Worm (Caenorhabditis elegans) whole organism, young adult: ENCODE data around the gene spp-10.

Source experiments
- B0035.1 ChIP-seq: sonication (generic microtip); optimal IDR thresholded peaks from 2 replicates; lab custom pipeline; 2016; ENCODE audit warnings: missing genetic modification characterization, mild to moderate bottlenecking, missing compliant biosample characterization, missing genotype, missing genetic modification reagents
- C06A6.2 ChIP-seq: fragments of 200-800 bp; sonication (Bioruptor generic); conservative IDR thresholded peaks from 2 replicates; pipeline ENCODE4 v1.3.6; 2022; ENCODE audit warnings: missing genetic modification characterization, missing compliant biosample characterization
- F22D6.2 ChIP-seq: sonication (generic microtip); optimal IDR thresholded peaks from 2 replicates; lab custom pipeline; 2016; ENCODE audit warnings: mild to moderate bottlenecking, missing genetic modification characterization, missing compliant biosample characterization
- F23B12.7 ChIP-seq: sonication (generic microtip); optimal IDR thresholded peaks from 2 replicates; lab custom pipeline; 2017; ENCODE audit warnings: missing genetic modification characterization, mild to moderate bottlenecking, missing compliant biosample characterization, antibody characterized with exemption, moderate library complexity; ENCODE audit not compliant: insufficient read depth
- Y53G8AR.9 ChIP-seq: fragments of 200-800 bp; sonication (Bioruptor generic); conservative IDR thresholded peaks from 2 replicates; pipeline ENCODE4 v1.3.6; 2022; ENCODE audit warnings: missing genetic modification reagents, missing genetic modification characterization, missing compliant biosample characterization
- athp-1 ChIP-seq: sonication (generic microtip); optimal IDR thresholded peaks from 2 replicates; lab custom pipeline; 2017; ENCODE audit warnings: mild to moderate bottlenecking, missing genetic modification characterization, missing compliant biosample characterization
- attf-3 ChIP-seq: fragments of 200-800 bp; sonication (Bioruptor generic); conservative IDR thresholded peaks from 2 replicates; pipeline ENCODE4 v1.3.6; 2022; ENCODE audit warnings: missing genetic modification reagents, missing genetic modification characterization, missing compliant biosample characterization
- attf-6 ChIP-seq: fragments of 200-800 bp; sonication (Bioruptor generic); IDR thresholded peaks from 2 replicates; pipeline ENCODE4 v1.3.6; 2022; ENCODE audit warnings: missing genetic modification reagents, missing genetic modification characterization, missing compliant biosample characterization
- bed-1 ChIP-seq: fragments of 200-800 bp; sonication (Bioruptor generic); IDR thresholded peaks from 2 replicates; pipeline ENCODE4 v1.3.6; 2022; ENCODE audit warnings: missing genetic modification reagents, missing genetic modification characterization, missing compliant biosample characterization
- cebp-1 ChIP-seq, 2 experiments: fragments of 200-800 bp in 1 of 2; sonication (Bioruptor generic) in 1 of 2; sonication (generic microtip) in 1 of 2; IDR thresholded peaks in 1 of 2; optimal IDR thresholded peaks in 1 of 2; 2 replicates each; pipeline versions ENCODE4 v1.3.6 to Lab custom; 2017 to 2022; ENCODE audit warnings: missing compliant biosample characterization in 2 of 2, missing genetic modification characterization in 2 of 2, mild to moderate bottlenecking in 1 of 2, missing genetic modification reagents in 1 of 2, moderate library complexity in 1 of 2
- ceh-27 ChIP-seq: fragments of 200-800 bp; sonication (Bioruptor generic); optimal IDR thresholded peaks from 2 replicates; lab custom pipeline; 2018; ENCODE audit warnings: mild to moderate bottlenecking, missing genetic modification characterization, moderate library complexity, missing compliant biosample characterization
- ceh-58 ChIP-seq: fragments of 200-800 bp; sonication (Bioruptor generic); IDR thresholded peaks from 2 replicates; pipeline ENCODE4 v1.3.6; 2022; ENCODE audit warnings: missing genetic modification characterization, missing compliant biosample characterization
- ceh-91 ChIP-seq: fragments of 200-800 bp; sonication (Bioruptor generic); IDR thresholded peaks from 2 replicates; pipeline ENCODE4 v1.3.6; 2022; ENCODE audit warnings: missing genetic modification reagents, missing genetic modification characterization, missing compliant biosample characterization
- dpff-1 ChIP-seq: sonication (generic microtip); optimal IDR thresholded peaks from 2 replicates; lab custom pipeline; 2017; ENCODE audit warnings: mild to moderate bottlenecking, missing genetic modification characterization, missing compliant biosample characterization
- dpl-1 ChIP-seq: fragments of 150-350 bp; optimal IDR thresholded peaks from 2 replicates; lab custom pipeline; 2014; ENCODE audit warnings: missing biosample characterization, missing genetic modification reagents, missing genetic modification characterization
- egl-44 ChIP-seq: fragments of 200-800 bp; sonication (Bioruptor generic); IDR thresholded peaks from 2 replicates; pipeline ENCODE4 v1.3.6; 2022; ENCODE audit warnings: missing genetic modification reagents, missing genetic modification characterization, missing compliant biosample characterization
- ekl-4 ChIP-seq: fragments of 200-800 bp; sonication (Bioruptor generic); IDR thresholded peaks from 2 replicates; pipeline ENCODE4 v1.3.6; 2022; ENCODE audit warnings: missing genetic modification reagents, missing genetic modification characterization, missing compliant biosample characterization
- fkh-3 ChIP-seq: sonication (generic microtip); optimal IDR thresholded peaks from 2 replicates; lab custom pipeline; 2016; ENCODE audit warnings: mild to moderate bottlenecking, missing genetic modification characterization, missing compliant biosample characterization
- hlh-12 ChIP-seq: sonication (generic microtip); optimal IDR thresholded peaks from 2 replicates; lab custom pipeline; 2016; ENCODE audit warnings: missing genetic modification characterization, missing compliant biosample characterization
- hmg-20 ChIP-seq: fragments of 200-800 bp; sonication (Bioruptor generic); IDR thresholded peaks from 2 replicates; pipeline ENCODE4 v1.3.6; 2022; ENCODE audit warnings: missing genetic modification reagents, missing genetic modification characterization, missing compliant biosample characterization
- lag-1 ChIP-seq: fragments of 200-800 bp; sonication (Bioruptor generic); IDR thresholded peaks from 2 replicates; pipeline ENCODE4 v1.3.6; 2022; ENCODE audit warnings: missing genetic modification reagents, missing genetic modification characterization, missing compliant biosample characterization
- let-607 ChIP-seq, 2 experiments: fragments of 200-800 bp in 1 of 2; sonication (Bioruptor generic) in 1 of 2; sonication (generic microtip) in 1 of 2; optimal IDR thresholded peaks; 2 replicates each; lab custom pipeline; 2016 to 2018; ENCODE audit warnings: mild to moderate bottlenecking in 2 of 2, missing compliant biosample characterization in 2 of 2, missing genetic modification characterization in 2 of 2, moderate library complexity in 2 of 2, missing genotype in 1 of 2
- lin-54 ChIP-seq: fragments of 200-800 bp; sonication (Bioruptor generic); optimal IDR thresholded peaks from 2 replicates; lab custom pipeline; 2018; ENCODE audit warnings: mild to moderate bottlenecking, missing genetic modification characterization, missing compliant biosample characterization
- lir-1 ChIP-seq: fragments of 200-800 bp; sonication (Bioruptor generic); conservative IDR thresholded peaks from 2 replicates; pipeline ENCODE4 v1.3.6; 2022; ENCODE audit warnings: missing genetic modification reagents, missing genetic modification characterization, missing compliant biosample characterization
- lsl-1 ChIP-seq: fragments of 200-800 bp; sonication (Bioruptor generic); optimal IDR thresholded peaks from 2 replicates; lab custom pipeline; 2018; ENCODE audit warnings: mild to moderate bottlenecking, missing genetic modification characterization, moderate library complexity, missing compliant biosample characterization
- madf-6 ChIP-seq: fragments of 200-800 bp; sonication (Bioruptor generic); IDR thresholded peaks from 2 replicates; pipeline ENCODE4 v1.3.6; 2022; ENCODE audit warnings: missing genetic modification reagents, missing genetic modification characterization, missing compliant biosample characterization
- mcd-1 ChIP-seq: fragments of 200-800 bp; sonication (Bioruptor generic); IDR thresholded peaks from 2 replicates; pipeline ENCODE4 v1.3.6; 2022; ENCODE audit warnings: missing genetic modification reagents, missing genetic modification characterization, missing compliant biosample characterization
- nhr-80 ChIP-seq: sonication (generic microtip); optimal IDR thresholded peaks from 2 replicates; lab custom pipeline; 2016; ENCODE audit warnings: missing genetic modification characterization, missing compliant biosample characterization
- nhr-90 ChIP-seq: sonication (generic microtip); optimal IDR thresholded peaks from 2 replicates; lab custom pipeline; 2016; ENCODE audit warnings: missing genotype, mild to moderate bottlenecking, missing genetic modification characterization, missing compliant biosample characterization
- sdz-38 ChIP-seq: sonication (generic microtip); optimal IDR thresholded peaks from 2 replicates; lab custom pipeline; 2016; ENCODE audit warnings: missing genotype, missing genetic modification characterization, missing compliant biosample characterization
- sea-2 ChIP-seq: fragments of 200-800 bp; sonication (Bioruptor generic); IDR thresholded peaks from 2 replicates; pipeline ENCODE4 v1.3.6; 2022; ENCODE audit warnings: missing genetic modification characterization, missing compliant biosample characterization
- tbp1 ChIP-seq: fragments of 200-800 bp; sonication (Bioruptor generic); optimal IDR thresholded peaks from 2 replicates; lab custom pipeline; 2018; ENCODE audit warnings: mild to moderate bottlenecking, missing genetic modification characterization, missing compliant biosample characterization
- unc-62 ChIP-seq: fragments of 150-350 bp; optimal IDR thresholded peaks from 2 replicates; lab custom pipeline; 2014; ENCODE audit warnings: missing biosample characterization, missing genetic modification reagents, missing genetic modification characterization
- zim-3 ChIP-seq: sonication (generic microtip); optimal IDR thresholded peaks from 2 replicates; lab custom pipeline; 2017; ENCODE audit warnings: mild to moderate bottlenecking, missing genetic modification characterization, moderate library complexity, missing compliant biosample characterization
- ztf-18 ChIP-seq: sonication (generic microtip); optimal IDR thresholded peaks from 2 replicates; lab custom pipeline; 2016; ENCODE audit warnings: missing genotype, mild to moderate bottlenecking, missing genetic modification characterization, missing compliant biosample characterization
- ztf-25 ChIP-seq: fragments of 200-800 bp; sonication (Bioruptor generic); IDR thresholded peaks from 2 replicates; pipeline ENCODE4 v1.3.6; 2022; ENCODE audit warnings: missing genetic modification reagents, missing genetic modification characterization, missing compliant biosample characterization
- ztf-28 ChIP-seq: fragments of 200-800 bp; sonication (Bioruptor generic); IDR thresholded peaks from 2 replicates; pipeline ENCODE4 v1.3.6; 2022; ENCODE audit warnings: missing genetic modification reagents, missing genetic modification characterization, missing compliant biosample characterization

Gene spp-10

DNA sequence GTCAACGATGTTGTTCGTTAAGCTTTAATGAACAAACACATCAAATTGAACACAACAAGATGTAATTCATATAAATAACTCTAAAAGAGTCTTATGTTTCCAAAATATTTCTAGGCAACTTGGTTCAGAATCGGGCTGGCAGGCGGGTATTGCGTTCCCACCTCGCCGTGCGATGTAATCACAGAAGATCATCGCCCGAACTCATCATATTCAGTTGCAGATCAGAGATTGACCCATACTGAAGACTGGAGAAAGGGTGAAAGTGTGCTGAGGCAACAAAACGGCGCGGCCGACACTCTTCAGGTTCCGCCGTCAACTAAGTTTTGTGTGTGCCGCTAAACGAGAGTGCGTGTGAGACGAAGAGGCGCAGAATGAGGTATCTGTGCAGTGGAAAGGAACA, 48.5 kb upstream of the spp-10 start (continued):
- peak; percentile 60; the same call in 1 of the 2 replicates for TF ChIP-seq ztf-25 (GFP tag; lab: Robert Waterston, UW)
- TF ChIP-seq lag-1 (GFP tag; lab: Robert Waterston, UW): no peak
- TF ChIP-seq madf-6: peak; percentile 91
- TF ChIP-seq ceh-91 (GFP tag; lab: Robert Waterston, UW): peak; percentile 69
- TF ChIP-seq dpff-1 (tag; lab: Kevin White, UChicago): no peak
- peak; percentile 54; the same call in 1 of the 2 replicates for TF ChIP-seq hmg-20 (GFP tag; lab: Robert Waterston, UW)
- TF ChIP-seq mcd-1 (GFP tag; lab: Robert Waterston, UW): peak; percentile 84
- no peak for TF ChIP-seq dpl-1 (GFP tag; lab: Kevin White, UChicago)
- no peak for TF ChIP-seq zim-3 (tag; lab: Kevin White, UChicago)
- TF ChIP-seq lsl-1: peak; percentile 87
- TF ChIP-seq egl-44 (GFP tag; lab: Robert Waterston, UW): peak; percentile 26; the same call in 1 of the 2 replicates
- peak; percentile 91 for TF ChIP-seq attf-6 (GFP tag; lab: Robert Waterston, UW)
- TF ChIP-seq hlh-12 (tag; lab: Kevin White, UChicago): no peak
- 0 out of 2 replicates have a peak, but pooled peaks have one; percentile 25 for TF ChIP-seq C06A6.2 (GFP tag; lab: Robert Waterston, UW)
- peak; percentile 33 to 72 for TF ChIP-seq let-607 (tag; optimal IDR thresholded peaks at IDR 0.05; lab: Kevin White, UChicago)
- TF ChIP-seq ceh-58: no peak
- peak; percentile 53; the same call in 1 of the 2 replicates for TF ChIP-seq lir-1 (GFP tag; lab: Robert Waterston, UW)
- TF ChIP-seq unc-62 (GFP tag; lab: Kevin White, UChicago): no peak
- no peak for TF ChIP-seq bed-1 (GFP tag; lab: Robert Waterston, UW)
- no peak for TF ChIP-seq cebp-1 (GFP tag; IDR thresholded peaks at IDR 0.05; lab: Robert Waterston, UW)
- TF ChIP-seq cebp-1 (tag; optimal IDR thresholded peaks at IDR 0.05; lab: Kevin White, UChicago): no peak
- TF ChIP-seq ztf-18 (tag; lab: Kevin White, UChicago): peak; percentile 79
- TF ChIP-seq athp-1 (tag; lab: Kevin White, UChicago): peak; percentile 58
- TF ChIP-seq ztf-28 (GFP tag; lab: Robert Waterston, UW): peak; percentile 40; the same call in 1 of the 2 replicates
- TF ChIP-seq lin-54: peak; percentile 85
- TF ChIP-seq nhr-80: peak; percentile 82
- TF ChIP-seq tbp1 (GFP tag; lab: Kevin White, UChicago): peak; percentile 83
- peak; percentile 95 for TF ChIP-seq ekl-4
- peak; percentile 25 for TF ChIP-seq nhr-90 (tag; lab: Kevin White, UChicago)
- TF ChIP-seq B0035.1: peak; percentile 34
- TF ChIP-seq sea-2: no peak
- TF ChIP-seq ceh-27 (GFP tag; lab: Kevin White, UChicago): no peak
- peak; percentile 65 for TF ChIP-seq attf-3
- peak; percentile 63 for TF ChIP-seq F23B12.7 (tag; lab: Kevin White, UChicago)
- TF ChIP-seq fkh-3 (tag; lab: Kevin White, UChicago): peak; percentile 59
- no peak for TF ChIP-seq sdz-38 (tag; lab: Kevin White, UChicago)
- peak; percentile 87 for TF ChIP-seq Y53G8AR.9 (GFP tag; lab: Robert Waterston, UW)
- TF ChIP-seq F22D6.2 (tag; lab: Kevin White, UChicago): peak; percentile 34
- TF ChIP-seq, all 124 proteins: peak for 87
